Worm (Caenorhabditis elegans): ENCODE results near the gene srx-130.

- no peak for TF ChIP-seq ama-1 (optimal IDR thresholded peaks at IDR 0.05)
- no peak for TF ChIP-seq ets-7 (tag; optimal IDR thresholded peaks at IDR 0.05)
- TF ChIP-seq hnd-1 (tag; optimal IDR thresholded peaks at IDR 0.05): no peak
- TF ChIP-seq ceh-36 (tag; optimal IDR thresholded peaks at IDR 0.05): no peak
- TF ChIP-seq flt-1 (GFP tag; IDR thresholded peaks at IDR 0.05): no peak
- no peak for TF ChIP-seq ceh-13 (GFP tag; optimal IDR thresholded peaks at IDR 0.05)
These were observed 15.7 kb downstream of the srx-130 start, which contains the start of gene srx-135 for ce11 chrV:13858906-13859305.

All from whole organism, early embryonic.